Fruit fly (Drosophila melanogaster): ENCODE results near the gene Sptr.
A peak's percentile ranks its signal among the peaks of the same experiment; 100 is the strongest.

Sptr gene

dm6 chrX:8468962-8469459 lies 4.8 kb upstream of the Sptr start, which contains the start of gene CG12116 (continued):
- TF ChIP-seq CG8632 (GFP tag; optimal IDR thresholded peaks at IDR 0.05) (no peak), Met (GFP tag; optimal IDR thresholded peaks at IDR 0.05) (peak; percentile 13), Ets96B (tag; optimal IDR thresholded peaks at IDR 0.05) (no peak), CG6276 (GFP tag; optimal IDR thresholded peaks at IDR 0.05) (no peak), dac (GFP tag; optimal IDR thresholded peaks at IDR 0.05) (no peak), CG7368 (GFP tag; optimal IDR thresholded peaks at IDR 0.05) (no peak), CG11762 (GFP tag; optimal IDR thresholded peaks at IDR 0.05; ENCODE audit: insufficient read depth) (no peak), CG3032 (tag; optimal IDR thresholded peaks at IDR 0.05) (no peak), CG15336 (GFP tag; IDR thresholded peaks at IDR 0.05) (no peak), CG6792 (GFP tag; optimal IDR thresholded peaks at IDR 0.05) (no peak), fd59A (GFP tag; optimal IDR thresholded peaks at IDR 0.05) (no peak), fd85E (GFP tag; optimal IDR thresholded peaks at IDR 0.05) (no peak), Hr4 (GFP tag; optimal IDR thresholded peaks at IDR 0.05) (no peak), CG3919 (GFP tag; optimal IDR thresholded peaks at IDR 0.05) (no peak)

- peak; percentile 97 for TF ChIP-seq dsx (GFP tag; optimal IDR thresholded peaks at IDR 0.05; ENCODE audit: poor library complexity, severe bottlenecking)
- TF ChIP-seq CG11762 (GFP tag; optimal IDR thresholded peaks at IDR 0.05; ENCODE audit: insufficient read depth), result no peak
- peak; percentile 4 for TF ChIP-seq Eip78C (GFP tag)
- no peak for TF ChIP-seq OdsH (GFP tag; optimal IDR thresholded peaks at IDR 0.05)
Observed at dm6 chrX:8466729-8467215, 2.5 kb upstream of the Sptr start.

DNA sequence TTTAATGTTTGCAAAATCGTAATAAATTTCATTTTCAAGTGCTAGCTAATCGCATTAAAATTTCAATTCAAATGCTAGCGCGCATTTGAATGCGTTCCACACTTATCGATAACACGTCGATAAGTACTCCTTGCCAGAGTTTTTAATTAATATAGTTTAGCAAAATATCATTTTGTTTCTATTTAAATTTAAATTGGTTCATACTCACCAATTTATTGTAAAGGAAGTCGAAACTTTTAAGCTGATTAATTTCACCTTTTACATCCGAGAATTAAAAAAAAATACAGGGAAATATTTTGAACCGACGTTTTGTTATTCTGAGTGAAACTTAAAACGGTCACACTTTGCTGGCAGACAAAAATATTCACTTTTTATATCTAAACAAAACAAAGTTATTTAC lies 3.1 kb downstream of the Sptr start, which contains the start of gene Es2:
Gene Es2 (plus strand): TSS at position 333 of the 400 bp plus-strand sequence.
- TF ChIP-seq CG6276 (GFP tag; optimal IDR thresholded peaks at IDR 0.05), result no peak
- no peak for TF ChIP-seq lz (GFP tag; optimal IDR thresholded peaks at IDR 0.05)
- TF ChIP-seq CG6163 (GFP tag; IDR thresholded peaks at IDR 0.05), result no peak
- TF ChIP-seq Sox15 (GFP tag; optimal IDR thresholded peaks at IDR 0.05), result no peak
- no peak for TF ChIP-seq CG3919 (GFP tag; optimal IDR thresholded peaks at IDR 0.05)
- no peak for TF ChIP-seq CG4318 (GFP tag; optimal IDR thresholded peaks at IDR 0.05)
- TF ChIP-seq fd85E (GFP tag; optimal IDR thresholded peaks at IDR 0.05), result no peak
- no peak for TF ChIP-seq CG6808 (GFP tag; optimal IDR thresholded peaks at IDR 0.05)
- TF ChIP-seq Sox102F (GFP tag; optimal IDR thresholded peaks at IDR 0.05), result no peak
- no peak for TF ChIP-seq spab (GFP tag; optimal IDR thresholded peaks at IDR 0.05)
- TF ChIP-seq CG1621 (tag; optimal IDR thresholded peaks at IDR 0.05), result no peak
- TF ChIP-seq OdsH (GFP tag; optimal IDR thresholded peaks at IDR 0.05), result no peak
- no peak for TF ChIP-seq Lpt (GFP tag; optimal IDR thresholded peaks at IDR 0.05)
- no peak for TF ChIP-seq Met (GFP tag; optimal IDR thresholded peaks at IDR 0.05)
- no peak for TF ChIP-seq Eip75B (GFP tag; optimal IDR thresholded peaks at IDR 0.05)
- TF ChIP-seq fkh (GFP tag; optimal IDR thresholded peaks at IDR 0.05), result no peak
- TF ChIP-seq CG6792 (GFP tag; optimal IDR thresholded peaks at IDR 0.05), result no peak

- TF ChIP-seq CG6276 (GFP tag; optimal IDR thresholded peaks at IDR 0.05) (no peak), Gug (GFP tag; IDR thresholded peaks at IDR 0.05) (no peak), vri (GFP tag; optimal IDR thresholded peaks at IDR 0.05) (peak; percentile 78), Eip78C (GFP tag) (peak; percentile 21)
Observed at dm6 chrX:8460686-8461085, 3.6 kb downstream of the Sptr start, which contains the start of gene CG15347. CG15347 (minus strand) TSS chrX:8460898.

dm6 chrX:8460232-8460631 lies 4.0 kb downstream of the Sptr start:
- TF ChIP-seq acj6 (GFP tag; optimal IDR thresholded peaks at IDR 0.05) (no peak), svp (GFP tag) (peak; percentile 64), CG31627 (GFP tag; optimal IDR thresholded peaks at IDR 0.05) (peak; percentile 2), esn (GFP tag; optimal IDR thresholded peaks at IDR 0.05) (peak; percentile 19)

Measured in whole organism, prepupa.